Worm (Caenorhabditis elegans) whole organism, L4 larva: ENCODE measurements around the gene srz-70.

ENCODE experiments used
- F49E8.2 ChIP-seq: sonication (generic microtip); optimal IDR thresholded peaks from 2 replicates; lab custom pipeline; 2016; ENCODE audit warnings: missing compliant biosample characterization, mild to moderate bottlenecking, missing genetic modification characterization, borderline replicate concordance
- ceh-28 ChIP-seq: fragments of 150-350 bp; optimal IDR thresholded peaks from 2 replicates; lab custom pipeline; 2014; ENCODE audit warnings: missing biosample characterization, missing genetic modification reagents, missing genetic modification characterization
- dmd-9 ChIP-seq: fragments of 200-800 bp; sonication (Bioruptor generic); IDR thresholded peaks from 2 replicates; pipeline ENCODE4 v1.3.6; 2022; ENCODE audit warnings: missing genetic modification reagents, missing genetic modification characterization, missing compliant biosample characterization
- fkh-10 ChIP-seq: fragments of 150-350 bp; optimal IDR thresholded peaks from 2 replicates; lab custom pipeline; 2014; ENCODE audit warnings: missing biosample characterization, missing genetic modification reagents, missing genetic modification characterization
- hmg-1.1 ChIP-seq: fragments of 200-800 bp; sonication (Bioruptor generic); IDR thresholded peaks from 2 replicates; pipeline ENCODE4 v1.3.6; 2022; ENCODE audit warnings: missing genetic modification reagents, missing genetic modification characterization, missing compliant biosample characterization
- nhr-77 ChIP-seq: fragments of 150-350 bp; optimal IDR thresholded peaks from 2 replicates; lab custom pipeline; 2014; ENCODE audit warnings: missing biosample characterization, missing genetic modification characterization

ce11 chrIV:3526144-3526797 is 47.5 kb upstream of the srz-70 start:
- TF ChIP-seq ceh-28 (tag; lab: Kevin White, UChicago) (no peak), F49E8.2 (tag; lab: Kevin White, UChicago) (no peak), dmd-9 (GFP tag; lab: Robert Waterston, UW) (no peak), hmg-1.1 (GFP tag; lab: Robert Waterston, UW) (no peak), nhr-77 (no peak), fkh-10 (GFP tag; lab: Kevin White, UChicago) (no peak)
